Fruit fly (Drosophila melanogaster) whole organism, embryonic: ENCODE measurements around the gene Sirt6.
A peak's percentile ranks its signal among the peaks of the same experiment; 100 is the strongest.

Experiments used
- ATbp ChIP-seq: fragments of 200-800 bp; sonication (Bioruptor generic); optimal IDR thresholded peaks from 2 replicates; lab custom pipeline; 2017; ENCODE audit warnings: missing biosample characterization, mild to moderate bottlenecking, missing genetic modification characterization, missing genetic modification reagents
- Atf-2 ChIP-seq: fragments of 200-800 bp; sonication (Bioruptor generic); optimal IDR thresholded peaks from 2 replicates; lab custom pipeline; 2016; ENCODE audit warnings: missing biosample characterization, missing genetic modification characterization
- Bdp1 ChIP-seq: fragments of 200-800 bp; sonication (Bioruptor generic); optimal IDR thresholded peaks from 3 replicates; lab custom pipeline; 2016; ENCODE audit warnings: missing biosample characterization, missing genetic modification characterization
- CG10209 ChIP-seq: fragments of 200-800 bp; sonication (Bioruptor generic); optimal IDR thresholded peaks from 3 replicates; lab custom pipeline; 2017; ENCODE audit warnings: missing biosample characterization, mild to moderate bottlenecking, missing genetic modification characterization, missing genetic modification reagents
- CG11093 ChIP-seq: fragments of 200-800 bp; sonication (Bioruptor generic); IDR thresholded peaks from 3 replicates; pipeline ENCODE4 v1.3.6; 2022; ENCODE audit warnings: missing biosample characterization, missing genetic modification characterization
- CG12219 ChIP-seq: fragments of 200-800 bp; sonication (Bioruptor generic); optimal IDR thresholded peaks from 3 replicates; lab custom pipeline; 2018; ENCODE audit warnings: missing biosample characterization, mild to moderate bottlenecking, missing genetic modification characterization
- CG15269 ChIP-seq: fragments of 200-800 bp; sonication (Bioruptor generic); optimal IDR thresholded peaks from 2 replicates; lab custom pipeline; 2018; ENCODE audit warnings: missing biosample characterization, mild to moderate bottlenecking, missing genetic modification characterization, moderate library complexity
- CG16815 ChIP-seq: fragments of 200-800 bp; sonication (Bioruptor generic); optimal IDR thresholded peaks from 3 replicates; lab custom pipeline; 2017; ENCODE audit warnings: missing biosample characterization, mild to moderate bottlenecking, missing genetic modification characterization
- CG17359 ChIP-seq: fragments of 200-800 bp; sonication (Bioruptor generic); optimal IDR thresholded peaks from 3 replicates; lab custom pipeline; 2018; ENCODE audit warnings: missing biosample characterization, mild to moderate bottlenecking, missing genetic modification characterization, moderate library complexity
- CG17385 ChIP-seq: fragments of 200-800 bp; sonication (Bioruptor generic); optimal IDR thresholded peaks from 3 replicates; lab custom pipeline; 2018; ENCODE audit warnings: missing biosample characterization, mild to moderate bottlenecking, missing genetic modification characterization
- CG17912 ChIP-seq: fragments of 200-800 bp; sonication (Bioruptor generic); optimal IDR thresholded peaks from 2 replicates; lab custom pipeline; 2018; ENCODE audit warnings: missing biosample characterization, mild to moderate bottlenecking, missing genetic modification characterization
- CG18011 ChIP-seq: fragments of 200-800 bp; sonication (Bioruptor generic); optimal IDR thresholded peaks from 2 replicates; lab custom pipeline; 2017; ENCODE audit warnings: missing biosample characterization, missing genetic modification characterization, mild to moderate bottlenecking, moderate library complexity, missing genotype
- CG2678 ChIP-seq: fragments of 200-800 bp; sonication (Bioruptor generic); optimal IDR thresholded peaks from 3 replicates; lab custom pipeline; 2019; ENCODE audit warnings: missing biosample characterization, mild to moderate bottlenecking, missing genetic modification characterization, moderate library complexity
- CG30020 ChIP-seq: fragments of 200-800 bp; optimal IDR thresholded peaks from 2 replicates; lab custom pipeline; 2019; ENCODE audit warnings: missing biosample characterization, mild to moderate bottlenecking, missing genetic modification characterization, moderate library complexity
- CG32532 ChIP-seq: fragments of 200-800 bp; sonication (Bioruptor generic); IDR thresholded peaks from 2 replicates; pipeline ENCODE4 v1.3.6; 2022; ENCODE audit warnings: missing biosample characterization, missing genetic modification characterization
- CG32772 ChIP-seq: fragments of 200-800 bp; sonication (Bioruptor generic); IDR thresholded peaks from 2 replicates; pipeline ENCODE4 v1.3.6; 2022; ENCODE audit warnings: missing biosample characterization, missing genetic modification characterization
- CG33557 ChIP-seq: fragments of 200-800 bp; sonication (Bioruptor generic); optimal IDR thresholded peaks from 2 replicates; lab custom pipeline; 2019; ENCODE audit warnings: missing biosample characterization, mild to moderate bottlenecking, missing genetic modification characterization, moderate library complexity
- CG4282 ChIP-seq: fragments of 200-800 bp; sonication (Bioruptor generic); optimal IDR thresholded peaks from 2 replicates; lab custom pipeline; 2016; ENCODE audit warnings: missing biosample characterization, missing genetic modification characterization
- CG6654 ChIP-seq: fragments of 200-800 bp; sonication (Bioruptor generic); optimal IDR thresholded peaks from 2 replicates; lab custom pipeline; 2017; ENCODE audit warnings: missing biosample characterization, mild to moderate bottlenecking, missing genetic modification characterization
- CG8388 ChIP-seq: fragments of 200-800 bp; sonication (Bioruptor generic); optimal IDR thresholded peaks from 2 replicates; lab custom pipeline; 2019; ENCODE audit warnings: missing biosample characterization, mild to moderate bottlenecking, missing genetic modification characterization, moderate library complexity
- Elba2 ChIP-seq: fragments of 200-800 bp; sonication (Bioruptor generic); optimal IDR thresholded peaks from 3 replicates; lab custom pipeline; 2016; ENCODE audit warnings: missing biosample characterization, missing genetic modification characterization
- Fer1 ChIP-seq: fragments of 200-800 bp; sonication (Bioruptor generic); optimal IDR thresholded peaks from 2 replicates; lab custom pipeline; 2017; ENCODE audit warnings: missing biosample characterization, mild to moderate bottlenecking, missing genetic modification characterization
- HLH4C ChIP-seq: fragments of 200-800 bp; sonication (Bioruptor generic); IDR thresholded peaks from 3 replicates; pipeline ENCODE4 v1.3.6; 2022; ENCODE audit warnings: missing biosample characterization, missing genetic modification characterization; ENCODE audit not compliant: partially characterized antibody
- MESR4 ChIP-seq: fragments of 200-800 bp; sonication (Bioruptor generic); optimal IDR thresholded peaks from 2 replicates; lab custom pipeline; 2018; ENCODE audit warnings: missing biosample characterization, mild to moderate bottlenecking, missing genetic modification characterization, moderate library complexity
- Myb ChIP-seq: fragments of 200-800 bp; sonication (Bioruptor generic); optimal IDR thresholded peaks from 2 replicates; lab custom pipeline; 2016; ENCODE audit warnings: missing biosample characterization, missing genetic modification characterization
- Opbp ChIP-seq: fragments of 200-800 bp; sonication (Bioruptor generic); IDR thresholded peaks from 3 replicates; pipeline ENCODE4 v1.3.6; 2022; ENCODE audit warnings: missing biosample characterization, missing genetic modification characterization; ENCODE audit not compliant: partially characterized antibody
- Six4 ChIP-seq: fragments of 200-800 bp; sonication (Bioruptor generic); optimal IDR thresholded peaks from 2 replicates; lab custom pipeline; 2016; ENCODE audit warnings: missing biosample characterization, missing genetic modification characterization
- Sox102F ChIP-seq: fragments of 200-800 bp; sonication (Bioruptor generic); optimal IDR thresholded peaks from 2 replicates; lab custom pipeline; 2018; ENCODE audit warnings: missing biosample characterization, mild to moderate bottlenecking, missing genetic modification characterization, moderate library complexity
- Usf ChIP-seq: fragments of 200-800 bp; sonication (Bioruptor generic); optimal IDR thresholded peaks from 2 replicates; lab custom pipeline; 2017; ENCODE audit warnings: missing genotype, missing biosample characterization, missing genetic modification characterization
- ase ChIP-seq: fragments of 200-800 bp; sonication (Bioruptor generic); IDR thresholded peaks from 3 replicates; pipeline ENCODE4 v1.3.6; 2022; ENCODE audit warnings: missing biosample characterization, missing genetic modification characterization
- chn ChIP-seq: fragments of 200-800 bp; sonication (Bioruptor generic); optimal IDR thresholded peaks from 2 replicates; lab custom pipeline; 2016; ENCODE audit warnings: missing biosample characterization, missing genetic modification characterization
- crol ChIP-seq: fragments of 200-800 bp; sonication (Bioruptor generic); IDR thresholded peaks from 2 replicates; pipeline ENCODE4 v1.3.6; 2022; ENCODE audit warnings: missing biosample characterization, missing genetic modification characterization
- crp ChIP-seq, 2 experiments: fragments of 200-800 bp; sonication (Bioruptor generic); optimal IDR thresholded peaks; 2 replicates in 1 of 2; 3 replicates in 1 of 2; lab custom pipeline; 2017; ENCODE audit warnings: missing biosample characterization in 2 of 2, missing genetic modification characterization in 2 of 2, mild to moderate bottlenecking in 1 of 2, moderate library complexity in 1 of 2
- dmrt11E ChIP-seq: fragments of 200-800 bp; sonication (Bioruptor generic); optimal IDR thresholded peaks from 3 replicates; lab custom pipeline; 2018; ENCODE audit warnings: missing biosample characterization, mild to moderate bottlenecking, missing genetic modification characterization, moderate library complexity
- dmrt99B ChIP-seq: fragments of 200-800 bp; sonication (Bioruptor generic); optimal IDR thresholded peaks from 2 replicates; lab custom pipeline; 2018; ENCODE audit warnings: missing biosample characterization, mild to moderate bottlenecking, missing genetic modification characterization, moderate library complexity
- dysf ChIP-seq: fragments of 200-800 bp; sonication (Bioruptor generic); IDR thresholded peaks from 3 replicates; pipeline ENCODE4 v1.3.6; 2022; ENCODE audit warnings: missing biosample characterization, missing genetic modification characterization
- esg ChIP-seq: fragments of 200-800 bp; sonication (Bioruptor generic); conservative IDR thresholded peaks from 2 replicates; pipeline ENCODE4 v1.3.6; 2022; ENCODE audit warnings: missing biosample characterization, missing genetic modification characterization
- ewg ChIP-seq: fragments of 200-800 bp; sonication (Bioruptor generic); optimal IDR thresholded peaks from 3 replicates; lab custom pipeline; 2017; ENCODE audit warnings: mild to moderate bottlenecking, missing biosample characterization, missing genetic modification reagents, missing genetic modification characterization
- ftz-f1 ChIP-seq: fragments of 200-800 bp; sonication (Bioruptor generic); optimal IDR thresholded peaks from 2 replicates; lab custom pipeline; 2016; ENCODE audit warnings: missing biosample characterization, missing genetic modification characterization
- hb ChIP-seq: fragments of 200-800 bp; sonication (Bioruptor generic); IDR thresholded peaks from 3 replicates; pipeline ENCODE4 v1.3.6; 2022; ENCODE audit warnings: missing biosample characterization, missing genetic modification characterization; ENCODE audit not compliant: partially characterized antibody
- jing ChIP-seq: fragments of 200-800 bp; sonication (Bioruptor generic); optimal IDR thresholded peaks from 2 replicates; lab custom pipeline; 2018; ENCODE audit warnings: missing biosample characterization, mild to moderate bottlenecking, missing genetic modification characterization
- lab ChIP-seq: fragments of 200-800 bp; sonication (Bioruptor generic); optimal IDR thresholded peaks from 3 replicates; lab custom pipeline; 2017; ENCODE audit warnings: missing biosample characterization, missing genetic modification characterization, mild to moderate bottlenecking, moderate library complexity, missing genetic modification reagents
- oc ChIP-seq: fragments of 200-800 bp; sonication (Bioruptor generic); optimal IDR thresholded peaks from 2 replicates; lab custom pipeline; 2018; ENCODE audit warnings: missing biosample characterization, mild to moderate bottlenecking, missing genetic modification characterization, moderate library complexity
- rib ChIP-seq: fragments of 200-800 bp; sonication (Bioruptor generic); IDR thresholded peaks from 2 replicates; pipeline ENCODE4 v1.3.6; 2022; ENCODE audit warnings: missing biosample characterization, missing genetic modification characterization
- run ChIP-seq: fragments of 200-800 bp; sonication (Bioruptor generic); optimal IDR thresholded peaks from 3 replicates; lab custom pipeline; 2018; ENCODE audit warnings: missing biosample characterization, mild to moderate bottlenecking, missing genetic modification characterization
- so ChIP-seq: fragments of 200-800 bp; sonication (Bioruptor generic); IDR thresholded peaks from 3 replicates; pipeline ENCODE4 v1.3.6; 2022; ENCODE audit warnings: missing biosample characterization, missing genetic modification characterization
- tx ChIP-seq: fragments of 200-800 bp; sonication (Bioruptor generic); optimal IDR thresholded peaks from 2 replicates; lab custom pipeline; 2016; ENCODE audit warnings: missing biosample characterization, missing genetic modification characterization
- unpg ChIP-seq: fragments of 200-800 bp; sonication (Bioruptor generic); optimal IDR thresholded peaks from 3 replicates; lab custom pipeline; 2018; ENCODE audit warnings: missing biosample characterization, mild to moderate bottlenecking, missing genetic modification characterization, moderate library complexity
- vfl ChIP-seq: fragments of 200-800 bp; sonication (Bioruptor generic); optimal IDR thresholded peaks from 2 replicates; lab custom pipeline; 2016; ENCODE audit warnings: missing biosample characterization, missing genetic modification characterization
- vnd ChIP-seq: fragments of 200-800 bp; sonication (Bioruptor generic); IDR thresholded peaks from 3 replicates; pipeline ENCODE4 v1.3.6; 2022; ENCODE audit warnings: missing biosample characterization, missing genetic modification characterization; ENCODE audit not compliant: partially characterized antibody

Sirt6 gene

dm6 chr3R:10274829-10275228 lies 13.2 kb upstream of the Sirt6 start (continued):
- TF ChIP-seq oc (tag; lab: Kevin White, UChicago) (no peak), Opbp (no peak), Usf (GFP tag; lab: Kevin White, UChicago) (no peak), jing (GFP tag; lab: Kevin White, UChicago) (no peak), CG4282 (GFP tag; lab: Kevin White, UChicago) (no peak), Elba2 (GFP tag; lab: Kevin White, UChicago) (no peak), dysf (GFP tag; lab: Robert Waterston, UW) (peak; percentile 19; the same call in 1 of the 3 replicates), CG16815 (GFP tag; lab: Kevin White, UChicago) (no peak), CG15269 (tag; lab: Kevin White, UChicago) (peak; percentile 64), CG32772 (GFP tag; lab: Robert Waterston, UW) (no peak), CG32532 (GFP tag; lab: Robert Waterston, UW) (no peak), crp (GFP tag; optimal IDR thresholded peaks at IDR 0.05; lab: Kevin White, UChicago) (no peak), CG11093 (GFP tag; lab: Robert Waterston, UW) (no peak), run (tag; lab: Kevin White, UChicago) (no peak), ase (GFP tag; lab: Robert Waterston, UW) (no peak), CG10209 (GFP tag; lab: Kevin White, UChicago) (peak; percentile 23), dmrt99B (tag; lab: Kevin White, UChicago) (peak; percentile 10), CG8388 (GFP tag; lab: Kevin White, UChicago) (peak; percentile 8), CG30020 (no peak), dmrt11E (no peak), hb (GFP tag; lab: Robert Waterston, UW) (no peak), Six4 (GFP tag; lab: Kevin White, UChicago) (no peak), vnd (GFP tag; lab: Robert Waterston, UW) (no peak), ATbp (GFP tag; lab: Kevin White, UChicago) (peak; percentile 9), CG12219 (no peak), CG33557 (no peak), Fer1 (GFP tag; lab: Kevin White, UChicago) (no peak), CG17359 (tag; lab: Kevin White, UChicago) (peak; percentile 7), unpg (peak; percentile 7), vfl (no peak), Bdp1 (GFP tag; lab: Kevin White, UChicago) (no peak), tx (GFP tag; lab: Kevin White, UChicago) (no peak), esg (GFP tag; lab: Robert Waterston, UW) (0 out of 2 replicates have a peak, but pooled peaks have one; percentile 14), ftz-f1 (no peak), Atf-2 (GFP tag; lab: Kevin White, UChicago) (no peak), CG17912 (GFP tag; lab: Kevin White, UChicago) (no peak), chn (GFP tag; lab: Kevin White, UChicago) (no peak), ewg (peak; percentile 8), so (GFP tag; lab: Robert Waterston, UW) (no peak), CG17385 (GFP tag; lab: Kevin White, UChicago) (peak; percentile 29), Sox102F (peak; percentile 72), CG6654 (GFP tag; lab: Kevin White, UChicago) (no peak), CG2678 (tag; lab: Kevin White, UChicago) (peak; percentile 33), Myb (GFP tag; lab: Kevin White, UChicago) (no peak), crol (GFP tag; lab: Robert Waterston, UW) (no peak), MESR4 (GFP tag; lab: Kevin White, UChicago) (no peak), HLH4C (GFP tag; lab: Robert Waterston, UW) (no peak), rib (no peak), CG18011 (no peak), lab (GFP tag; lab: Kevin White, UChicago) (no peak)
